Fruit fly (Drosophila melanogaster) whole organism, pupa: Measurements from ENCODE around the gene CG10254.
A peak's percentile ranks its signal among the peaks of the same experiment; 100 is the strongest.

Source experiments
- CG10348 ChIP-seq: fragments of 200-800 bp; sonication (Bioruptor generic); IDR thresholded peaks from 2 replicates; pipeline ENCODE4 v1.3.6; 2022; ENCODE audit warnings: missing biosample characterization, missing genetic modification characterization
- CG12605 ChIP-seq: fragments of 200-800 bp; sonication (Bioruptor generic); IDR thresholded peaks from 2 replicates; pipeline ENCODE4 v1.3.6; 2022; ENCODE audit warnings: missing biosample characterization, missing genetic modification characterization
- CG13204 ChIP-seq: fragments of 200-800 bp; sonication (Bioruptor generic); optimal IDR thresholded peaks from 2 replicates; lab custom pipeline; 2018; ENCODE audit warnings: missing biosample characterization, mild to moderate bottlenecking, missing genetic modification characterization, moderate library complexity
- CG14655 ChIP-seq: fragments of 200-800 bp; sonication (Bioruptor generic); optimal IDR thresholded peaks from 3 replicates; lab custom pipeline; 2017; ENCODE audit warnings: mild to moderate bottlenecking, missing biosample characterization, missing genetic modification reagents, missing genetic modification characterization
- CG15710 ChIP-seq: fragments of 200-800 bp; sonication (Bioruptor generic); optimal IDR thresholded peaks from 2 replicates; lab custom pipeline; 2018; ENCODE audit warnings: missing biosample characterization, mild to moderate bottlenecking, missing genetic modification characterization, moderate library complexity
- CG17806 ChIP-seq: fragments of 200-800 bp; sonication (Bioruptor generic); optimal IDR thresholded peaks from 2 replicates; lab custom pipeline; 2018; ENCODE audit warnings: missing biosample characterization, mild to moderate bottlenecking, missing genetic modification characterization, moderate library complexity
- CG32121 ChIP-seq: fragments of 200-800 bp; sonication (Bioruptor generic); IDR thresholded peaks from 2 replicates; pipeline ENCODE4 v1.3.6; 2022; ENCODE audit warnings: missing biosample characterization, missing genetic modification characterization
- CG34367 ChIP-seq: fragments of 200-800 bp; sonication (Bioruptor generic); optimal IDR thresholded peaks from 2 replicates; lab custom pipeline; 2018; ENCODE audit warnings: missing biosample characterization, mild to moderate bottlenecking, missing genetic modification characterization
- CG4496 ChIP-seq: fragments of 200-800 bp; sonication (Bioruptor generic); IDR thresholded peaks from 3 replicates; pipeline ENCODE4 v1.3.6; 2022; ENCODE audit warnings: missing biosample characterization, missing genetic modification characterization
- CG8159 ChIP-seq: fragments of 200-800 bp; sonication (Bioruptor generic); optimal IDR thresholded peaks from 3 replicates; lab custom pipeline; 2018; ENCODE audit warnings: missing biosample characterization, mild to moderate bottlenecking, missing genetic modification characterization, moderate library complexity
- CG8301 ChIP-seq: fragments of 200-800 bp; sonication (Bioruptor generic); optimal IDR thresholded peaks from 2 replicates; lab custom pipeline; 2018; ENCODE audit warnings: missing biosample characterization, mild to moderate bottlenecking, missing genetic modification characterization
- CG9948 ChIP-seq: fragments of 200-800 bp; sonication (Bioruptor generic); optimal IDR thresholded peaks from 2 replicates; lab custom pipeline; 2018; ENCODE audit warnings: missing biosample characterization, mild to moderate bottlenecking, missing genetic modification characterization, moderate library complexity
- D1 ChIP-seq: fragments of 200-800 bp; sonication (Bioruptor generic); optimal IDR thresholded peaks from 2 replicates; lab custom pipeline; 2018; ENCODE audit warnings: missing biosample characterization, mild to moderate bottlenecking, missing genetic modification characterization, moderate library complexity
- EcR ChIP-seq: fragments of 200-800 bp; sonication (Bioruptor generic); optimal IDR thresholded peaks from 3 replicates; lab custom pipeline; 2019; ENCODE audit warnings: missing biosample characterization, missing genetic modification characterization, mild to moderate bottlenecking, moderate library complexity, missing genetic modification reagents
- Ets98B ChIP-seq: fragments of 200-800 bp; sonication (Bioruptor generic); IDR thresholded peaks from 2 replicates; pipeline ENCODE4 v1.3.6; 2022; ENCODE audit warnings: missing biosample characterization, missing genetic modification characterization
- Pif1A ChIP-seq: fragments of 200-800 bp; sonication (Bioruptor generic); optimal IDR thresholded peaks from 3 replicates; lab custom pipeline; 2016; ENCODE audit warnings: missing biosample characterization, missing genetic modification characterization
- Pif1B ChIP-seq: fragments of 200-800 bp; sonication (Bioruptor generic); optimal IDR thresholded peaks from 3 replicates; lab custom pipeline; 2016; ENCODE audit warnings: missing biosample characterization, missing genetic modification characterization
- Snoo ChIP-seq: fragments of 200-800 bp; sonication (Bioruptor generic); optimal IDR thresholded peaks from 3 replicates; lab custom pipeline; 2017; ENCODE audit warnings: missing biosample characterization, mild to moderate bottlenecking, missing genetic modification characterization, inconsistent platforms
- fd96Ca ChIP-seq: fragments of 200-800 bp; sonication (Bioruptor generic); IDR thresholded peaks from 3 replicates; pipeline ENCODE4 v1.3.6; 2022; ENCODE audit warnings: missing biosample characterization, missing genetic modification characterization
- gl ChIP-seq: fragments of 200-800 bp; sonication (Bioruptor generic); optimal IDR thresholded peaks from 2 replicates; lab custom pipeline; 2018; ENCODE audit warnings: missing biosample characterization, mild to moderate bottlenecking, missing genetic modification characterization
- rn ChIP-seq: fragments of 200-800 bp; sonication (Bioruptor generic); IDR thresholded peaks from 2 replicates; pipeline ENCODE4 v1.3.6; 2022; ENCODE audit warnings: missing biosample characterization, missing genetic modification characterization

The CG10254 gene

dm6 chr3R:23682203-23682602, 12.6 kb downstream of the CG10254 start, which contains the start of gene CG16710:
Gene CG16710, plus strand, starts transcription at chr3R:23682503.
- TF ChIP-seq CG15710 (tag; lab: Kevin White, UChicago) (no peak), Pif1A (GFP tag; lab: Kevin White, UChicago) (no peak), CG9948 (tag; lab: Kevin White, UChicago) (no peak), CG8159 (tag; lab: Kevin White, UChicago) (no peak), Pif1B (GFP tag; lab: Kevin White, UChicago) (no peak), CG14655 (GFP tag; lab: Kevin White, UChicago) (no peak), CG8301 (no peak), Snoo (tag; lab: Kevin White, UChicago) (no peak), CG10348 (no peak), CG12605 (no peak), CG13204 (GFP tag; lab: Kevin White, UChicago) (no peak), CG17806 (no peak), CG32121 (no peak), CG4496 (GFP tag; lab: Robert Waterston, UW) (no peak), Ets98B (GFP tag; lab: Robert Waterston, UW) (no peak), CG34367 (tag; lab: Kevin White, UChicago) (no peak), D1 (no peak)

- no peak for TF ChIP-seq D1
- TF ChIP-seq CG34367 (tag; lab: Kevin White, UChicago), result no peak
- no peak for TF ChIP-seq CG10348
- TF ChIP-seq Ets98B (GFP tag; lab: Robert Waterston, UW), result no peak
- TF ChIP-seq CG15710 (tag; lab: Kevin White, UChicago), result no peak
- no peak for TF ChIP-seq Pif1B (GFP tag; lab: Kevin White, UChicago)
- TF ChIP-seq CG14655 (GFP tag; lab: Kevin White, UChicago), result no peak
- TF ChIP-seq CG12605, result no peak
- no peak for TF ChIP-seq Pif1A (GFP tag; lab: Kevin White, UChicago)
- no peak for TF ChIP-seq CG8301
- no peak for TF ChIP-seq CG32121
- TF ChIP-seq CG9948 (tag; lab: Kevin White, UChicago), result no peak
- no peak for TF ChIP-seq fd96Ca (GFP tag; lab: Robert Waterston, UW)
- TF ChIP-seq EcR (GFP tag; lab: Kevin White, UChicago), result no peak
- no peak for TF ChIP-seq CG17806
Measured at dm6 chr3R:23679911-23680336, 14.9 kb downstream of the CG10254 start, which contains the start of gene eIF3d1. Gene eIF3d1, plus strand, starts transcription at chr3R:23680039.

- TF ChIP-seq CG34367 (tag; lab: Kevin White, UChicago), result peak; percentile 36
- TF ChIP-seq rn (GFP tag; lab: Robert Waterston, UW), result peak; percentile 40; the same call in 1 of the 2 replicates
- no peak for TF ChIP-seq gl (tag; lab: Kevin White, UChicago)
- TF ChIP-seq Pif1B (GFP tag; lab: Kevin White, UChicago), result peak; percentile 76
- TF ChIP-seq CG32121, result peak; percentile 65
- 0 out of 3 replicates have a peak, but pooled peaks have one; percentile 54 for TF ChIP-seq CG4496 (GFP tag; lab: Robert Waterston, UW)
- TF ChIP-seq fd96Ca (GFP tag; lab: Robert Waterston, UW), result peak; percentile 72
- TF ChIP-seq Snoo (tag; lab: Kevin White, UChicago), result peak; percentile 87
- TF ChIP-seq CG12605, result peak; percentile 58
- TF ChIP-seq CG8301, result no peak
- no peak for TF ChIP-seq CG14655 (GFP tag; lab: Kevin White, UChicago)
- TF ChIP-seq CG13204 (GFP tag; lab: Kevin White, UChicago), result no peak
- peak; percentile 64 for TF ChIP-seq CG17806
- peak; percentile 56 for TF ChIP-seq CG9948 (tag; lab: Kevin White, UChicago)
- no peak for TF ChIP-seq EcR (GFP tag; lab: Kevin White, UChicago)
- 0 out of 2 replicates have a peak, but pooled peaks have one; percentile 24 for TF ChIP-seq CG10348
- peak; percentile 73 for TF ChIP-seq CG8159 (tag; lab: Kevin White, UChicago)
- TF ChIP-seq Ets98B (GFP tag; lab: Robert Waterston, UW), result peak; percentile 77
- no peak for TF ChIP-seq D1
- TF ChIP-seq CG15710 (tag; lab: Kevin White, UChicago), result peak; percentile 69
- no peak for TF ChIP-seq Pif1A (GFP tag; lab: Kevin White, UChicago)
Measured at dm6 chr3R:23678349-23679193, 16.2 kb downstream of the CG10254 start, which contains the start of gene GILT2. Gene GILT2, plus strand, starts transcription at chr3R:23678895.

dm6 chr3R:23677058-23677457, 17.7 kb downstream of the CG10254 start, which contains the start of gene GILT3:
Gene GILT3, plus strand, starts transcription at chr3R:23677358.
- TF ChIP-seq CG34367 (tag; lab: Kevin White, UChicago) (no peak), EcR (GFP tag; lab: Kevin White, UChicago) (no peak)

- TF ChIP-seq Pif1B (GFP tag; lab: Kevin White, UChicago) (peak; percentile 20), CG32121 (0 out of 2 replicates have a peak, but pooled peaks have one; percentile 17), CG10348 (no peak), CG8159 (tag; lab: Kevin White, UChicago) (no peak), CG8301 (peak; percentile 9), Pif1A (GFP tag; lab: Kevin White, UChicago) (no peak), CG14655 (GFP tag; lab: Kevin White, UChicago) (peak; percentile 61)
- TF ChIP-seq, all 21 proteins: peak for 4
Measured at dm6 chr3R:23675646-23676045, 19.1 kb downstream of the CG10254 start.
